Worm (Caenorhabditis elegans): Measurements from ENCODE around the gene ceh-10.
A peak's percentile ranks its signal among the peaks of the same experiment; 100 is the strongest.

Gene ceh-10

ce11 chrIII:5761886-5762285 lies 37.0 kb upstream of the ceh-10 start:
- TF ChIP-seq fkh-10 (GFP tag; optimal IDR thresholded peaks at IDR 0.05) = no peak
- TF ChIP-seq ceh-6 (GFP tag; optimal IDR thresholded peaks at IDR 0.05) = no peak
- TF ChIP-seq hlh-13 (GFP tag; optimal IDR thresholded peaks at IDR 0.05) = no peak
- no peak for TF ChIP-seq rnt-1 (tag; optimal IDR thresholded peaks at IDR 0.05)
- TF ChIP-seq sox-2 (GFP tag; IDR thresholded peaks at IDR 0.05) = no peak
- no peak for TF ChIP-seq odd-2 (tag; optimal IDR thresholded peaks at IDR 0.05)
- TF ChIP-seq pag-3 (tag; optimal IDR thresholded peaks at IDR 0.05; ENCODE audit: borderline replicate concordance) = no peak
- TF ChIP-seq ets-4 (tag; optimal IDR thresholded peaks at IDR 0.05) = no peak
- no peak for TF ChIP-seq ttx-3 (tag; optimal IDR thresholded peaks at IDR 0.05)
- no peak for TF ChIP-seq Y22D7AL.16 (tag; optimal IDR thresholded peaks at IDR 0.05)
- TF ChIP-seq dmd-4 (tag; optimal IDR thresholded peaks at IDR 0.05; ENCODE audit: borderline replicate concordance) = no peak
- TF ChIP-seq ceh-2 (tag; optimal IDR thresholded peaks at IDR 0.05) = no peak

ce11 chrIII:5763988-5764387 lies 34.9 kb upstream of the ceh-10 start:
- no peak for TF ChIP-seq Y22D7AL.16 (tag; optimal IDR thresholded peaks at IDR 0.05)
- no peak for TF ChIP-seq syd-9 (tag; optimal IDR thresholded peaks at IDR 0.05)
- TF ChIP-seq odd-2 (tag; optimal IDR thresholded peaks at IDR 0.05) = no peak
- TF ChIP-seq hlh-15 (tag; optimal IDR thresholded peaks at IDR 0.05) = no peak

ce11 chrIII:5769726-5770235 lies 29.1 kb upstream of the ceh-10 start, which contains the start of gene cutl-23:
Gene cutl-23 (plus strand): TSS chrIII:5770185.
- TF ChIP-seq unc-3 (GFP tag; conservative IDR thresholded peaks at IDR 0.05) (0 out of 2 replicates have a peak, but pooled peaks have one; percentile 16), unc-3 (tag; optimal IDR thresholded peaks at IDR 0.05) (no peak), ceh-48 (tag; optimal IDR thresholded peaks at IDR 0.05) (peak; percentile 42), hlh-6 (tag; optimal IDR thresholded peaks at IDR 0.05) (peak; percentile 80), ama-1 (optimal IDR thresholded peaks at IDR 0.05) (no peak), ttx-3 (tag; optimal IDR thresholded peaks at IDR 0.05) (no peak), ceh-6 (GFP tag; optimal IDR thresholded peaks at IDR 0.05) (peak; percentile 59), ceh-9 (tag; optimal IDR thresholded peaks at IDR 0.05) (peak; percentile 34), ahr-1 (tag; optimal IDR thresholded peaks at IDR 0.05) (no peak), pag-3 (tag; optimal IDR thresholded peaks at IDR 0.05; ENCODE audit: borderline replicate concordance) (no peak), sox-2 (GFP tag; IDR thresholded peaks at IDR 0.05) (peak; percentile 5; the same call in 1 of the 2 replicates), unc-86 (tag; optimal IDR thresholded peaks at IDR 0.05) (no peak), gmeb-2 (tag; optimal IDR thresholded peaks at IDR 0.05) (peak; percentile 58), syd-9 (tag; optimal IDR thresholded peaks at IDR 0.05) (peak; percentile 39), sdc-2 (tag; optimal IDR thresholded peaks at IDR 0.05) (peak; percentile 41), pros-1 (tag; optimal IDR thresholded peaks at IDR 0.05) (no peak), dmd-4 (tag; optimal IDR thresholded peaks at IDR 0.05; ENCODE audit: borderline replicate concordance) (peak; percentile 57), ceh-34 (tag; optimal IDR thresholded peaks at IDR 0.05) (peak; percentile 11), ceh-14 (tag; optimal IDR thresholded peaks at IDR 0.05) (no peak), ceh-2 (tag; optimal IDR thresholded peaks at IDR 0.05) (no peak), T23F11.4 (GFP tag; optimal IDR thresholded peaks at IDR 0.05) (peak; percentile 65), ztf-16 (tag; optimal IDR thresholded peaks at IDR 0.05) (peak; percentile 61), K02D7.2 (tag; optimal IDR thresholded peaks at IDR 0.05) (peak; percentile 40), tbx-2 (tag; optimal IDR thresholded peaks at IDR 0.05) (peak; percentile 41), ceh-18 (tag; optimal IDR thresholded peaks at IDR 0.05) (no peak), nhr-11 (tag; optimal IDR thresholded peaks at IDR 0.05) (no peak), ceh-30 (tag; optimal IDR thresholded peaks at IDR 0.05) (no peak), fkh-10 (GFP tag; optimal IDR thresholded peaks at IDR 0.05) (no peak), odd-2 (tag; optimal IDR thresholded peaks at IDR 0.05) (no peak), rnt-1 (tag; optimal IDR thresholded peaks at IDR 0.05) (no peak), unc-55 (GFP tag; optimal IDR thresholded peaks at IDR 0.05) (no peak), C08G9.2 (tag; optimal IDR thresholded peaks at IDR 0.05) (peak; percentile 19), Y22D7AL.16 (tag; optimal IDR thresholded peaks at IDR 0.05) (peak; percentile 38), pqm-1 (tag; optimal IDR thresholded peaks at IDR 0.05) (no peak), fkh-6 (tag; optimal IDR thresholded peaks at IDR 0.05) (peak; percentile 33), pax-1 (tag; optimal IDR thresholded peaks at IDR 0.05) (no peak), ceh-31 (tag; optimal IDR thresholded peaks at IDR 0.05) (peak; percentile 50), che-1 (tag; optimal IDR thresholded peaks at IDR 0.05) (peak; percentile 59), eyg-1 (tag; optimal IDR thresholded peaks at IDR 0.05) (no peak), pha-2 (tag; optimal IDR thresholded peaks at IDR 0.05) (peak; percentile 26), madf-2 (tag; optimal IDR thresholded peaks at IDR 0.05) (peak; percentile 28), hlh-30 (tag; optimal IDR thresholded peaks at IDR 0.05; ENCODE audit: insufficient read depth) (no peak), pha-4 (tag; optimal IDR thresholded peaks at IDR 0.05) (no peak), dve-1 (tag; optimal IDR thresholded peaks at IDR 0.05) (no peak), ref-2 (tag; optimal IDR thresholded peaks at IDR 0.05) (no peak)

Data from whole organism, late embryonic.